Worm (Caenorhabditis elegans): ENCODE data around the gene sdhb-1.

- TF ChIP-seq lin-32 (GFP tag; optimal IDR thresholded peaks at IDR 0.05) (no peak), nhr-76 (tag; optimal IDR thresholded peaks at IDR 0.05) (no peak), M03D4.4 (tag; optimal IDR thresholded peaks at IDR 0.05) (no peak)
Observed at ce11 chrII:9385241-9385640, 32.7 kb upstream of the sdhb-1 start, which contains the start of gene C06C3.7.
